Fruit fly (Drosophila melanogaster): Measurements from ENCODE around the gene CG4408.
A peak's percentile ranks its signal among the peaks of the same experiment; 100 is the strongest.

CG4408 gene

dm6 chr3R:23335577-23335976 is 27.8 kb downstream of the CG4408 start (continued):
- TF ChIP-seq NK7.1 (GFP tag; optimal IDR thresholded peaks at IDR 0.05) (no peak), az2 (GFP tag; optimal IDR thresholded peaks at IDR 0.05) (peak; percentile 54), sisA (GFP tag; IDR thresholded peaks at IDR 0.05) (peak; percentile 39), Scr (GFP tag; IDR thresholded peaks at IDR 0.05; ENCODE audit: partially characterized antibody) (no peak), rib (GFP tag; IDR thresholded peaks at IDR 0.05) (peak; percentile 57; the same call in 1 of the 2 replicates), CG42726 (GFP tag; IDR thresholded peaks at IDR 0.05; ENCODE audit: partially characterized antibody) (no peak), eyg (GFP tag; optimal IDR thresholded peaks at IDR 0.05) (no peak), B-H1 (GFP tag; IDR thresholded peaks at IDR 0.05) (peak; percentile 33; the same call in 2 of the 3 replicates), cwo (GFP tag; optimal IDR thresholded peaks at IDR 0.05) (peak; percentile 90), nom (GFP tag; optimal IDR thresholded peaks at IDR 0.05) (peak; percentile 96), HmgD (GFP tag; optimal IDR thresholded peaks at IDR 0.05) (no peak), btn (GFP tag; optimal IDR thresholded peaks at IDR 0.05) (no peak), pan (optimal IDR thresholded peaks at IDR 0.05) (no peak), pan (GFP tag; optimal IDR thresholded peaks at IDR 0.05 in 1 of 2, IDR thresholded peaks at IDR 0.05 in 1 of 2) (peak in 1 of 2 experiments; percentile 48), vnd (GFP tag; IDR thresholded peaks at IDR 0.05; ENCODE audit: partially characterized antibody) (no peak), Six4 (GFP tag; optimal IDR thresholded peaks at IDR 0.05) (peak; percentile 33), CG6854 (GFP tag; optimal IDR thresholded peaks at IDR 0.05) (peak; percentile 75), dan (GFP tag; IDR thresholded peaks at IDR 0.05) (no peak), Nf-YB (GFP tag; optimal IDR thresholded peaks at IDR 0.05) (peak; percentile 59), CG11695 (GFP tag; IDR thresholded peaks at IDR 0.05) (peak; percentile 74; the same call in 2 of the 3 replicates), CG31365 (tag; optimal IDR thresholded peaks at IDR 0.05) (peak; percentile 30), Atf6 (GFP tag; IDR thresholded peaks at IDR 0.05) (peak; percentile 71), CG14050 (GFP tag; IDR thresholded peaks at IDR 0.05) (peak; percentile 35; the same call in 2 of the 3 replicates), CG4854 (GFP tag; optimal IDR thresholded peaks at IDR 0.05) (no peak), CG4707 (GFP tag; optimal IDR thresholded peaks at IDR 0.05) (no peak), ftz-f1 (GFP tag; optimal IDR thresholded peaks at IDR 0.05) (no peak), CG10321 (GFP tag; IDR thresholded peaks at IDR 0.05) (no peak), CG8388 (GFP tag; optimal IDR thresholded peaks at IDR 0.05) (peak; percentile 21), MTF-1 (GFP tag; optimal IDR thresholded peaks at IDR 0.05; ENCODE audit: borderline replicate concordance) (no peak), Poxn (GFP tag; IDR thresholded peaks at IDR 0.05) (peak; percentile 49; the same call in 1 of the 2 replicates), pb (GFP tag; optimal IDR thresholded peaks at IDR 0.05) (no peak), tna (GFP tag; IDR thresholded peaks at IDR 0.05; ENCODE audit: partially characterized antibody) (no peak), kni (GFP tag; optimal IDR thresholded peaks at IDR 0.05) (no peak), Hsf (GFP tag; optimal IDR thresholded peaks at IDR 0.05) (no peak), Sin3A (optimal IDR thresholded peaks at IDR 0.05) (no peak), sug (tag; optimal IDR thresholded peaks at IDR 0.05) (peak; percentile 86), CG12236 (GFP tag; optimal IDR thresholded peaks at IDR 0.05) (no peak), CG3838 (GFP tag; optimal IDR thresholded peaks at IDR 0.05) (no peak), CG15269 (tag; optimal IDR thresholded peaks at IDR 0.05) (peak; percentile 87), stwl (tag; optimal IDR thresholded peaks at IDR 0.05) (no peak), CG11093 (GFP tag; IDR thresholded peaks at IDR 0.05) (no peak), HLH3B (GFP tag; IDR thresholded peaks at IDR 0.05) (peak; percentile 23; the same call in 1 of the 2 replicates), bsh (GFP tag; optimal IDR thresholded peaks at IDR 0.05) (peak; percentile 59 to 69), H2.0 (GFP tag; IDR thresholded peaks at IDR 0.05) (peak; percentile 36), phol (tag; optimal IDR thresholded peaks at IDR 0.05) (peak; percentile 74), Hey (tag; optimal IDR thresholded peaks at IDR 0.05) (no peak), CTCF (GFP tag; optimal IDR thresholded peaks at IDR 0.05) (no peak), aop (GFP tag; IDR thresholded peaks at IDR 0.05) (no peak), CG6765 (GFP tag; optimal IDR thresholded peaks at IDR 0.05) (peak; percentile 89), schlank (tag; optimal IDR thresholded peaks at IDR 0.05) (peak; percentile 51), pita (GFP tag; optimal IDR thresholded peaks at IDR 0.05) (no peak), CG12219 (GFP tag; optimal IDR thresholded peaks at IDR 0.05) (peak; percentile 47)

Measured in whole organism, embryonic.